Worm (Caenorhabditis elegans): ENCODE results near the gene pdi-1.
"Not testable (repeated sequence)": the region's sequence is repeated elsewhere in the genome, so short reads cannot be mapped to it uniquely, and the experiment has no call there.

- TF ChIP-seq ceh-28 (tag; optimal IDR thresholded peaks at IDR 0.05); snpc-4 (tag; optimal IDR thresholded peaks at IDR 0.05); ces-1 (GFP tag; optimal IDR thresholded peaks at IDR 0.05); lin-39 (tag; optimal IDR thresholded peaks at IDR 0.05); pqm-1 (tag; optimal IDR thresholded peaks at IDR 0.05); nhr-77 (tag; optimal IDR thresholded peaks at IDR 0.05); ceh-82 (tag; optimal IDR thresholded peaks at IDR 0.05); lir-3 (tag; optimal IDR thresholded peaks at IDR 0.05); dpl-1 (GFP tag; optimal IDR thresholded peaks at IDR 0.05): not testable (repeated sequence)
These were observed 5.9 kb downstream of the pdi-1 start for ce11 chrIII:3695398-3695797.

Measured in whole organism, L4 larva.